Worm (Caenorhabditis elegans): ENCODE results near the gene srh-252.

Gene srh-252

ce11 chrV:17201847-17202246 is 21.4 kb downstream of the srh-252 start, which contains the start of gene Y68A4A.10:
TSS of gene Y68A4A.10 (plus strand) at chrV:17202147.
- TF ChIP-seq mcd-1 (GFP tag; IDR thresholded peaks at IDR 0.05) (no peak), attf-6 (GFP tag; IDR thresholded peaks at IDR 0.05) (no peak), madf-10 (tag; optimal IDR thresholded peaks at IDR 0.05) (no peak), rec-8 (tag; optimal IDR thresholded peaks at IDR 0.05) (no peak), F49E8.2 (tag; optimal IDR thresholded peaks at IDR 0.05; ENCODE audit: insufficient read depth) (no peak), lin-40 (tag; optimal IDR thresholded peaks at IDR 0.05) (no peak), gei-17 (GFP tag; optimal IDR thresholded peaks at IDR 0.05) (no peak), pha-4 (tag; optimal IDR thresholded peaks at IDR 0.05) (no peak), Y53G8AR.9 (GFP tag; conservative IDR thresholded peaks at IDR 0.05) (no peak)

DNA sequence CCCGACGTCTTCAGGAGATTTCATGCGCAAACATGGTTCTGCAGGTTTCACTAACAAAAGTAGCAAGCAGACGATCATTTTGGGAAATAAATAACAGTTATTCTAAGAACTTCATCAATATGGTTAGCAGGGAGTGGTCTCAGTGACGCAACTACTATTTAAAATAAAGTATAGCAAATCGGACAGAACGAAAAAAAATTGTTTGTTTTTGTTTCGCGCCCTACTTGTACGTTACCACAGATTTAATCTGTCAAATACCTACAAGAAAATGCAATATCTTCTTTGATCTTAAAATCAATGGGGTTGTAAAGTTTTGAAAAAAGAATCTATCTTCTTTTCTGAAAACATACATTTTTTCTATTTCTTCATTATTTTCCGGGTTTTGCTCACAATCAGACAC is 24.3 kb downstream of the srh-252 start, which contains the start of gene srz-96:
Gene srz-96 (plus strand): TSS at position 301 of the 400 bp plus-strand sequence.
- TF ChIP-seq lin-54 (GFP tag; optimal IDR thresholded peaks at IDR 0.05) (no peak), bed-1 (GFP tag; IDR thresholded peaks at IDR 0.05) (no peak), ztf-22 (GFP tag; optimal IDR thresholded peaks at IDR 0.05) (no peak), F49E8.2 (tag; optimal IDR thresholded peaks at IDR 0.05; ENCODE audit: insufficient read depth) (no peak), hrde-1 (tag; optimal IDR thresholded peaks at IDR 0.05; ENCODE audit: borderline replicate concordance) (no peak), F57A8.1 (GFP tag; optimal IDR thresholded peaks at IDR 0.05) (no peak), zim-3 (tag; optimal IDR thresholded peaks at IDR 0.05) (no peak), Y56A3A.18 (GFP tag; IDR thresholded peaks at IDR 0.05) (no peak)

ce11 chrV:17192238-17192637 is 31.0 kb downstream of the srh-252 start, which contains the start of gene srz-47:
TSS of gene srz-47 (minus strand) at chrV:17192338.
- TF ChIP-seq ceh-100 (GFP tag; IDR thresholded peaks at IDR 0.05) = no peak

ce11 chrV:17190399-17190798 is 32.8 kb downstream of the srh-252 start, which contains the start of gene str-199:
TSS of gene str-199 (minus strand) at chrV:17190499.
- no peak for TF ChIP-seq zim-3 (tag; optimal IDR thresholded peaks at IDR 0.05)
- TF ChIP-seq ztf-22 (GFP tag; optimal IDR thresholded peaks at IDR 0.05) = no peak
- TF ChIP-seq nfya-2 (GFP tag; IDR thresholded peaks at IDR 0.05) = no peak
- no peak for TF ChIP-seq zfh-2 (GFP tag; conservative IDR thresholded peaks at IDR 0.05)
- TF ChIP-seq ekl-4 (GFP tag; IDR thresholded peaks at IDR 0.05) = no peak
- TF ChIP-seq ztf-3 (GFP tag; optimal IDR thresholded peaks at IDR 0.05) = no peak
- TF ChIP-seq Y95B8A.8 (GFP tag; IDR thresholded peaks at IDR 0.05) = no peak
- no peak for TF ChIP-seq C17E4.6 (GFP tag; IDR thresholded peaks at IDR 0.05)
- TF ChIP-seq ztf-28 (GFP tag; IDR thresholded peaks at IDR 0.05) = no peak
- no peak for TF ChIP-seq mcd-1 (GFP tag; IDR thresholded peaks at IDR 0.05)
- TF ChIP-seq C06A6.2 (GFP tag; conservative IDR thresholded peaks at IDR 0.05) = no peak
- no peak for TF ChIP-seq lin-40 (tag; optimal IDR thresholded peaks at IDR 0.05)
- TF ChIP-seq F39B2.1 (GFP tag; IDR thresholded peaks at IDR 0.05) = no peak
- no peak for TF ChIP-seq ets-4 (GFP tag; optimal IDR thresholded peaks at IDR 0.05)

- TF ChIP-seq attf-3 (GFP tag; conservative IDR thresholded peaks at IDR 0.05) (no peak), snpc-1.3 (tag; optimal IDR thresholded peaks at IDR 0.05; ENCODE audit: insufficient read depth) (no peak), gei-17 (GFP tag; optimal IDR thresholded peaks at IDR 0.05) (no peak), snpc-3.4 (tag; optimal IDR thresholded peaks at IDR 0.05) (no peak), atf-7 (tag; optimal IDR thresholded peaks at IDR 0.05) (no peak), efl-1 (GFP tag; optimal IDR thresholded peaks at IDR 0.05) (no peak), C06A6.2 (GFP tag; conservative IDR thresholded peaks at IDR 0.05) (no peak), dox-1 (GFP tag; IDR thresholded peaks at IDR 0.05) (no peak), B0019.2 (GFP tag; conservative IDR thresholded peaks at IDR 0.05) (no peak), zfh-2 (GFP tag; conservative IDR thresholded peaks at IDR 0.05) (no peak), aptf-3 (GFP tag; IDR thresholded peaks at IDR 0.05) (no peak), ztf-25 (GFP tag; IDR thresholded peaks at IDR 0.05) (no peak), nhr-179 (tag; optimal IDR thresholded peaks at IDR 0.05) (no peak), bed-1 (GFP tag; IDR thresholded peaks at IDR 0.05) (no peak), T26A5.8 (tag; optimal IDR thresholded peaks at IDR 0.05) (no peak), nhr-27 (tag; optimal IDR thresholded peaks at IDR 0.05) (no peak)
Measured at ce11 chrV:17182045-17182444, 41.2 kb downstream of the srh-252 start, which contains the start of gene srh-159. TSS of gene srh-159 (plus strand) at chrV:17182345.
